Worm (Caenorhabditis elegans) whole organism, L1 larva: ENCODE measurements around the gene usp-46.

Experiments used
- C04F5.9 ChIP-seq: sonication (generic microtip); optimal IDR thresholded peaks from 2 replicates; lab custom pipeline; 2016; ENCODE audit warnings: missing genetic modification characterization, missing compliant biosample characterization
- C16A3.4 ChIP-seq: fragments of 150-350 bp; optimal IDR thresholded peaks from 2 replicates; lab custom pipeline; 2014; ENCODE audit warnings: missing biosample characterization, missing genetic modification characterization
- F16B12.6 ChIP-seq: fragments of 150-350 bp; optimal IDR thresholded peaks from 2 replicates; lab custom pipeline; 2014; ENCODE audit warnings: missing biosample characterization, missing genetic modification characterization
- aly-2 ChIP-seq: fragments of 150-350 bp; optimal IDR thresholded peaks from 2 replicates; lab custom pipeline; 2014; ENCODE audit warnings: missing biosample characterization, missing genetic modification characterization
- ama-1 ChIP-seq: fragments of 150-350 bp; optimal IDR thresholded peaks from 2 replicates; lab custom pipeline; 2014
- blmp-1 ChIP-seq: fragments of 150-350 bp; optimal IDR thresholded peaks from 2 replicates; lab custom pipeline; 2014; ENCODE audit warnings: missing biosample characterization, missing genetic modification characterization
- ceh-82 ChIP-seq, 3 experiments: fragments of 150-350 bp in 1 of 3; sonication (generic microtip) in 2 of 3; optimal IDR thresholded peaks; 2 replicates each; lab custom pipeline; 2014 to 2017; ENCODE audit warnings: missing biosample characterization in 3 of 3, missing genetic modification characterization in 3 of 3
- dpl-1 ChIP-seq, 3 experiments: fragments of 150-350 bp in 2 of 3; sonication (generic microtip) in 1 of 3; optimal IDR thresholded peaks; 2 replicates each; lab custom pipeline; 2014 to 2017; ENCODE audit warnings: missing biosample characterization in 3 of 3, missing genetic modification characterization in 3 of 3, missing genetic modification reagents in 3 of 3
- efl-1 ChIP-seq, 4 experiments: fragments of 150-350 bp; optimal IDR thresholded peaks in 3 of 4; peaks in 1 of 4; 1 replicate in 1 of 4; 2 replicates in 3 of 4; lab custom pipeline; 2014; ENCODE audit warnings: missing biosample characterization in 2 of 4, missing genetic modification characterization in 2 of 4, missing genetic modification reagents in 2 of 4
- efl-3 ChIP-seq: fragments of 200-800 bp; sonication (Bioruptor generic); optimal IDR thresholded peaks from 2 replicates; lab custom pipeline; 2018; ENCODE audit warnings: mild to moderate bottlenecking, missing genetic modification characterization, missing compliant biosample characterization
- egl-27 ChIP-seq, 2 experiments: fragments of 150-350 bp in 1 of 2; sonication (generic microtip); optimal IDR thresholded peaks; 3 replicates each; lab custom pipeline; 2017 to 2018; ENCODE audit warnings: missing biosample characterization in 2 of 2, missing genetic modification characterization in 2 of 2, missing genetic modification reagents in 2 of 2
- fkh-4 ChIP-seq: sonication (generic microtip); optimal IDR thresholded peaks from 2 replicates; lab custom pipeline; 2016; ENCODE audit warnings: missing compliant biosample characterization, missing genetic modification characterization, borderline replicate concordance
- fkh-8 ChIP-seq: sonication (generic microtip); optimal IDR thresholded peaks from 2 replicates; lab custom pipeline; 2016; ENCODE audit warnings: mild to moderate bottlenecking, missing genetic modification characterization, missing compliant biosample characterization
- hlh-4 ChIP-seq: sonication (generic microtip); optimal IDR thresholded peaks from 2 replicates; lab custom pipeline; 2016; ENCODE audit warnings: mild to moderate bottlenecking, missing genetic modification characterization, missing compliant biosample characterization
- lin-13 ChIP-seq: fragments of 150-350 bp; optimal IDR thresholded peaks from 2 replicates; lab custom pipeline; 2014; ENCODE audit warnings: missing biosample characterization, missing genetic modification reagents, missing genetic modification characterization
- lin-14 ChIP-seq: fragments of 200-800 bp; sonication (Bioruptor generic); optimal IDR thresholded peaks from 2 replicates; lab custom pipeline; 2018; ENCODE audit warnings: mild to moderate bottlenecking, missing genetic modification characterization, moderate library complexity, missing compliant biosample characterization
- lin-35 ChIP-seq, 2 experiments: fragments of 150-350 bp; optimal IDR thresholded peaks; 2 replicates each; lab custom pipeline; 2014; ENCODE audit warnings: missing biosample characterization in 2 of 2, missing genetic modification characterization in 2 of 2, missing genetic modification reagents in 2 of 2
- lin-39 ChIP-seq: fragments of 150-350 bp; optimal IDR thresholded peaks from 2 replicates; lab custom pipeline; 2014; ENCODE audit warnings: missing biosample characterization, missing genetic modification reagents, missing genetic modification characterization
- lir-3 ChIP-seq: sonication (generic microtip); optimal IDR thresholded peaks from 2 replicates; lab custom pipeline; 2016; ENCODE audit warnings: mild to moderate bottlenecking, missing genetic modification characterization, moderate library complexity, missing compliant biosample characterization; ENCODE audit not compliant: poor library complexity
- lsy-2 ChIP-seq, 2 experiments: fragments of 150-350 bp; optimal IDR thresholded peaks; 2 replicates each; lab custom pipeline; 2014; ENCODE audit warnings: missing biosample characterization in 2 of 2, missing genetic modification characterization in 2 of 2
- mab-9 ChIP-seq: fragments of 200-800 bp; sonication (Bioruptor generic); IDR thresholded peaks from 2 replicates; pipeline ENCODE4 v1.3.6; 2022; ENCODE audit warnings: missing genetic modification reagents, missing genetic modification characterization, missing compliant biosample characterization
- mdl-1 ChIP-seq, 2 experiments: fragments of 150-350 bp; optimal IDR thresholded peaks; 2 replicates each; lab custom pipeline; 2014 to 2017; ENCODE audit warnings: missing biosample characterization in 2 of 2, missing genetic modification characterization in 2 of 2, inconsistent platforms in 1 of 2
- mef-2 ChIP-seq: fragments of 150-350 bp; optimal IDR thresholded peaks from 2 replicates; lab custom pipeline; 2014; ENCODE audit warnings: missing biosample characterization, missing genetic modification characterization
- mep-1 ChIP-seq: fragments of 150-350 bp; optimal IDR thresholded peaks from 2 replicates; lab custom pipeline; 2014; ENCODE audit warnings: missing biosample characterization, missing genetic modification characterization
- nhr-20 ChIP-seq: sonication (generic microtip); optimal IDR thresholded peaks from 2 replicates; lab custom pipeline; 2016; ENCODE audit warnings: mild to moderate bottlenecking, missing genetic modification characterization, missing compliant biosample characterization
- nhr-237 ChIP-seq: fragments of 150-350 bp; optimal IDR thresholded peaks from 2 replicates; lab custom pipeline; 2014; ENCODE audit warnings: missing biosample characterization, missing genetic modification characterization
- nhr-47 ChIP-seq: sonication (generic microtip); optimal IDR thresholded peaks from 2 replicates; lab custom pipeline; 2016; ENCODE audit warnings: mild to moderate bottlenecking, missing genetic modification characterization, moderate library complexity, missing compliant biosample characterization
- nhr-71 ChIP-seq: sonication (generic microtip); optimal IDR thresholded peaks from 2 replicates; lab custom pipeline; 2016; ENCODE audit warnings: mild to moderate bottlenecking, missing genetic modification characterization, moderate library complexity, missing compliant biosample characterization
- nhr-76 ChIP-seq: sonication (generic microtip); optimal IDR thresholded peaks from 2 replicates; lab custom pipeline; 2017; ENCODE audit warnings: missing biosample characterization, missing genetic modification characterization
- nhr-85 ChIP-seq: sonication (generic microtip); peaks from one replicate; lab custom pipeline; 2016; ENCODE audit warnings: missing genetic modification characterization, inconsistent platforms, missing compliant biosample characterization
- rnt-1 ChIP-seq: sonication (generic microtip); optimal IDR thresholded peaks from 2 replicates; lab custom pipeline; 2016; ENCODE audit warnings: mild to moderate bottlenecking, missing genetic modification characterization, moderate library complexity, missing compliant biosample characterization
- snpc-4 ChIP-seq: fragments of 150-350 bp; optimal IDR thresholded peaks from 2 replicates; lab custom pipeline; 2014; ENCODE audit warnings: missing biosample characterization, missing genetic modification characterization
- snu-23 ChIP-seq: sonication (generic microtip); optimal IDR thresholded peaks from 2 replicates; lab custom pipeline; 2016; ENCODE audit warnings: missing genetic modification characterization, missing compliant biosample characterization
- swsn-7 ChIP-seq: sonication (generic microtip); optimal IDR thresholded peaks from 2 replicates; lab custom pipeline; 2016; ENCODE audit warnings: missing genetic modification characterization, missing compliant biosample characterization
- unc-130 ChIP-seq: fragments of 150-350 bp; optimal IDR thresholded peaks from 2 replicates; lab custom pipeline; 2017; ENCODE audit warnings: missing biosample characterization, missing genetic modification characterization, inconsistent platforms
- unc-30 ChIP-seq: sonication (generic microtip); optimal IDR thresholded peaks from 2 replicates; lab custom pipeline; 2017; ENCODE audit warnings: missing biosample characterization, missing genetic modification characterization
- unc-86 ChIP-seq: sonication (generic microtip); optimal IDR thresholded peaks from 2 replicates; lab custom pipeline; 2016; ENCODE audit warnings: missing genetic modification characterization, missing compliant biosample characterization
- xbp-1 ChIP-seq: sonication (generic microtip); optimal IDR thresholded peaks from 2 replicates; lab custom pipeline; 2016; ENCODE audit warnings: missing genetic modification characterization, missing compliant biosample characterization
- ztf-11 ChIP-seq, 2 experiments: sonication (generic microtip); optimal IDR thresholded peaks; 2 replicates each; lab custom pipeline; 2016 to 2017; ENCODE audit warnings: missing genetic modification characterization in 2 of 2, missing biosample characterization in 1 of 2, missing compliant biosample characterization in 1 of 2
- ztf-4 ChIP-seq: fragments of 150-350 bp; optimal IDR thresholded peaks from 2 replicates; lab custom pipeline; 2014; ENCODE audit warnings: missing biosample characterization, missing genetic modification characterization

Gene usp-46

ce11 chrIII:9793592-9794417, 17.4 kb downstream of the usp-46 start, which contains the start of the genes R10E11.9 and mcm-6 (continued):
- peak; percentile 63 for TF ChIP-seq mep-1
- no peak for TF ChIP-seq swsn-7 (tag; lab: Kevin White, UChicago)
- TF ChIP-seq lin-13 (GFP tag; lab: Kevin White, UChicago): peak; percentile 26
- TF ChIP-seq unc-130 (tag; lab: Kevin White, UChicago): no peak
- TF ChIP-seq ztf-4: no peak
- peak; percentile 47 for TF ChIP-seq lin-14
- TF ChIP-seq nhr-71 (tag; lab: Kevin White, UChicago): peak; percentile 33
- TF ChIP-seq lin-35 (GFP tag; optimal IDR thresholded peaks at IDR 0.05; lab: Kevin White, UChicago): peak; percentile 56 to 88
- TF ChIP-seq blmp-1 (tag; lab: Kevin White, UChicago): peak; percentile 47
- TF ChIP-seq nhr-85 (tag; lab: Kevin White, UChicago): peak; percentile 52
- TF ChIP-seq mdl-1 (tag; optimal IDR thresholded peaks at IDR 0.05; lab: Kevin White, UChicago): peak in 1 of 2 experiments; percentile 3
- no peak for TF ChIP-seq rnt-1 (tag; lab: Kevin White, UChicago)
- TF ChIP-seq F16B12.6: peak; percentile 27
- TF ChIP-seq dpl-1 (GFP tag; optimal IDR thresholded peaks at IDR 0.05; lab: Kevin White, UChicago): peak; percentile 87 to 89 (median 88)

- TF ChIP-seq swsn-7 (tag; lab: Kevin White, UChicago): no peak
- no peak for TF ChIP-seq ceh-82 (tag; optimal IDR thresholded peaks at IDR 0.05; lab: Kevin White, UChicago)
- no peak for TF ChIP-seq nhr-47 (tag; lab: Kevin White, UChicago)
- TF ChIP-seq mef-2 (tag; lab: Kevin White, UChicago): no peak
- TF ChIP-seq nhr-76 (tag; lab: Kevin White, UChicago): no peak
- TF ChIP-seq ztf-4: no peak
- TF ChIP-seq unc-130 (tag; lab: Kevin White, UChicago): no peak
- no peak for TF ChIP-seq ztf-11 (tag; optimal IDR thresholded peaks at IDR 0.05; lab: Kevin White, UChicago)
- no peak for TF ChIP-seq C04F5.9 (tag; lab: Kevin White, UChicago)
- TF ChIP-seq ama-1 (lab: Kevin White, UChicago): no peak
- TF ChIP-seq unc-86 (tag; lab: Kevin White, UChicago): no peak
- no peak for TF ChIP-seq snpc-4 (tag; lab: Kevin White, UChicago)
- no peak for TF ChIP-seq xbp-1 (tag; lab: Kevin White, UChicago)
- TF ChIP-seq fkh-8 (tag; lab: Kevin White, UChicago): no peak
- TF ChIP-seq unc-30 (tag; lab: Kevin White, UChicago): no peak
- no peak for TF ChIP-seq nhr-237 (tag; lab: Kevin White, UChicago)
- TF ChIP-seq C16A3.4 (tag; lab: Kevin White, UChicago): no peak
- no peak for TF ChIP-seq dpl-1 (GFP tag; optimal IDR thresholded peaks at IDR 0.05; lab: Kevin White, UChicago)
- TF ChIP-seq hlh-4 (tag; lab: Kevin White, UChicago): no peak
- no peak for TF ChIP-seq mab-9 (GFP tag; lab: Robert Waterston, UW)
Measured at ce11 chrIII:9796448-9796847, 20.0 kb downstream of the usp-46 start, which contains the start of gene srxa-10. TSS of gene srxa-10 (minus strand) at chrIII:9796548.

DNA sequence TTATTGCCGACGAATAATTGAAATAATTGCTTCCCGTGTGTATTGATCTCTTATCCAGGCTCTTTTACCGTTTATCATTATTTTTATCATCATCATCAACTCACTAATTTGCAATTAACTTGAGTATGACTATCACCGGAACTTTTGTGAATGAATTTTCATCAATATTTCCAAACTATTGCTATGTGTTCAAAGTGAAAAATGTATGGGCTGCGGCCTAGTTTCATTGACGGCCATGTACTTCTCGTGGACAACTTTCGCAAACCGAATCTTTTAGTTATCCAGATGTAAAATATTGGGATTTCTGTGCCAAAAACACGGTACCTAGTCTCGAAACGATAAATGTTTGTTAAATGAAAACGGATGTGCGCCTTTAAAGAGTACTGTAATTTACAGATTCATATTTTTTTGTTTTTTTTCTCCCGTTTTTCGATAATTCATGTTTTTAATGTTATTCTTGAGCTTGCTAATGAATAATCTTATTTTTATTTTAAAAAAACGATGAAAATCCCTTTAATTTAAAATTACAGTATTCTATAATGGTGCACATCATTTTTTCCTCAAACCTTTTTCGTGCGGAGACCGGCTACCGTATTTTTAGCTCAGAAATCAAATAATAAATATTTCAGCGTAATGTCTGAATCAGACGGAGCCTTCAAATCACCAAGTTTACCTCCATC, 22.2 kb downstream of the usp-46 start, which contains the start of gene ZK632.2:
Gene ZK632.2 (plus strand): TSS at position 630 of the 680 bp plus-strand sequence.
- TF ChIP-seq efl-3 (GFP tag; lab: Kevin White, UChicago) (no peak), efl-1 (optimal IDR thresholded peaks at IDR 0.05; lab: Kevin White, UChicago) (peak; percentile 1 to 27), efl-1 (GFP tag; optimal IDR thresholded peaks at IDR 0.05 in 1 of 2; lab: Kevin White, UChicago) (peak in 1 of 2 experiments; percentile 22), mdl-1 (tag; optimal IDR thresholded peaks at IDR 0.05; lab: Kevin White, UChicago) (peak in 1 of 2 experiments; percentile 12), dpl-1 (GFP tag; optimal IDR thresholded peaks at IDR 0.05; lab: Kevin White, UChicago) (peak in 1 of 3 experiments; percentile 43), lin-35 (GFP tag; optimal IDR thresholded peaks at IDR 0.05; lab: Kevin White, UChicago) (peak in 1 of 2 experiments; percentile 32), aly-2 (tag; lab: Kevin White, UChicago) (peak; percentile 32), lin-39 (tag; lab: Kevin White, UChicago) (no peak), fkh-4 (tag; lab: Kevin White, UChicago) (peak; percentile 21), rnt-1 (tag; lab: Kevin White, UChicago) (peak; percentile 68), egl-27 (tag; optimal IDR thresholded peaks at IDR 0.05; lab: Kevin White, UChicago) (no peak), mef-2 (tag; lab: Kevin White, UChicago) (no peak), snu-23 (GFP tag; lab: Kevin White, UChicago) (peak; percentile 30), nhr-85 (tag; lab: Kevin White, UChicago) (peak; percentile 31), lsy-2 (tag; optimal IDR thresholded peaks at IDR 0.05; lab: Kevin White, UChicago) (peak in 1 of 2 experiments; percentile 27), lir-3 (tag; lab: Kevin White, UChicago) (peak; percentile 35), unc-86 (tag; lab: Kevin White, UChicago) (no peak), nhr-20 (tag; lab: Kevin White, UChicago) (no peak), nhr-71 (tag; lab: Kevin White, UChicago) (peak; percentile 20)
